Worm (Caenorhabditis elegans) whole organism, L3 larva: Measurements from ENCODE around the gene B0507.2.

Source experiments
- ama-1 ChIP-seq: fragments of 150-350 bp; optimal IDR thresholded peaks from 2 replicates; lab custom pipeline; 2018
- egl-27 ChIP-seq: sonication (generic microtip); optimal IDR thresholded peaks from 4 replicates; lab custom pipeline; 2017; ENCODE audit warnings: missing biosample characterization, missing genetic modification reagents, missing genetic modification characterization
- elt-1 ChIP-seq: fragments of 150-350 bp; optimal IDR thresholded peaks from 2 replicates; lab custom pipeline; 2014; ENCODE audit warnings: missing biosample characterization, missing genetic modification characterization
- fkh-10 ChIP-seq: sonication (generic microtip); optimal IDR thresholded peaks from 2 replicates; lab custom pipeline; 2017; ENCODE audit warnings: missing biosample characterization, missing genetic modification reagents, missing genetic modification characterization
- hmg-11 ChIP-seq: sonication (generic microtip); optimal IDR thresholded peaks from 2 replicates; lab custom pipeline; 2016; ENCODE audit warnings: missing genetic modification characterization, missing compliant biosample characterization
- nfya-1 ChIP-seq: sonication (generic microtip); optimal IDR thresholded peaks from 2 replicates; lab custom pipeline; 2017; ENCODE audit warnings: missing genetic modification characterization, mild to moderate bottlenecking, missing compliant biosample characterization, antibody characterized with exemption, moderate library complexity; ENCODE audit not compliant: insufficient read depth
- nhr-237 ChIP-seq: fragments of 150-350 bp; optimal IDR thresholded peaks from 2 replicates; lab custom pipeline; 2014; ENCODE audit warnings: missing biosample characterization, missing genetic modification characterization
- skn-1 ChIP-seq: fragments of 150-350 bp; optimal IDR thresholded peaks from 2 replicates; lab custom pipeline; 2014; ENCODE audit warnings: missing biosample characterization, missing genetic modification characterization
- unc-62 ChIP-seq: fragments of 150-350 bp; sonication (generic microtip); optimal IDR thresholded peaks from 4 replicates; lab custom pipeline; 2014; ENCODE audit warnings: missing biosample characterization, missing genetic modification reagents, missing genetic modification characterization
- ztf-11 ChIP-seq: fragments of 150-350 bp; optimal IDR thresholded peaks from 2 replicates; lab custom pipeline; 2014; ENCODE audit warnings: missing biosample characterization, missing genetic modification characterization

- TF ChIP-seq nhr-237 (tag; lab: Kevin White, UChicago) (no peak), skn-1 (tag; lab: Kevin White, UChicago) (no peak), fkh-10 (GFP tag; lab: Kevin White, UChicago) (no peak), nfya-1 (tag; lab: Kevin White, UChicago) (no peak), ztf-11 (tag; lab: Kevin White, UChicago) (no peak), egl-27 (tag; lab: Kevin White, UChicago) (no peak), hmg-11 (tag; lab: Kevin White, UChicago) (no peak), ama-1 (lab: Kevin White, UChicago) (no peak), unc-62 (no peak), elt-1 (tag; lab: Kevin White, UChicago) (no peak)
Measured at ce11 chrV:8753395-8753794, 20.7 kb upstream of the B0507.2 start, which contains the start of gene B0507.5.
